Fruit fly (Drosophila melanogaster): ENCODE data around the gene Octbeta1R.

Gene Octbeta1R

dm6 chr3R:22494523-22495309 is 2.3 kb upstream of the Octbeta1R start (continued):
- TF ChIP-seq Gsc (GFP tag; IDR thresholded peaks at IDR 0.05) (no peak), sc (optimal IDR thresholded peaks at IDR 0.05) (no peak), sc (GFP tag; optimal IDR thresholded peaks at IDR 0.05) (no peak), ems (GFP tag; optimal IDR thresholded peaks at IDR 0.05) (no peak), NK7.1 (GFP tag; optimal IDR thresholded peaks at IDR 0.05) (no peak), CG7357 (GFP tag; IDR thresholded peaks at IDR 0.05) (no peak), her (GFP tag; optimal IDR thresholded peaks at IDR 0.05) (no peak), CG8765 (GFP tag; IDR thresholded peaks at IDR 0.05) (no peak), scrt (GFP tag; optimal IDR thresholded peaks at IDR 0.05) (peak; percentile 52), CG2712 (tag; optimal IDR thresholded peaks at IDR 0.05) (no peak), ro (GFP tag; IDR thresholded peaks at IDR 0.05) (no peak), CG18599 (GFP tag; optimal IDR thresholded peaks at IDR 0.05) (no peak), CG14014 (GFP tag; IDR thresholded peaks at IDR 0.05) (0 out of 2 replicates have a peak, but pooled peaks have one; percentile 5), CG2199 (GFP tag; IDR thresholded peaks at IDR 0.05) (no peak), Dfd (GFP tag; optimal IDR thresholded peaks at IDR 0.05) (no peak), ttk (GFP tag; IDR thresholded peaks at IDR 0.05) (0 out of 2 replicates have a peak, but pooled peaks have one; percentile 15), insv (GFP tag; optimal IDR thresholded peaks at IDR 0.05) (no peak), CG18011 (GFP tag; optimal IDR thresholded peaks at IDR 0.05) (no peak), stwl (tag; optimal IDR thresholded peaks at IDR 0.05) (no peak), CG17612 (GFP tag; IDR thresholded peaks at IDR 0.05) (no peak), CG1603 (tag; optimal IDR thresholded peaks at IDR 0.05) (peak; percentile 45), CG14667 (GFP tag; IDR thresholded peaks at IDR 0.05) (0 out of 2 replicates have a peak, but pooled peaks have one; percentile 44), MTF-1 (GFP tag; optimal IDR thresholded peaks at IDR 0.05; ENCODE audit: borderline replicate concordance) (no peak), HLH4C (GFP tag; IDR thresholded peaks at IDR 0.05; ENCODE audit: partially characterized antibody) (no peak), CG18262 (tag; optimal IDR thresholded peaks at IDR 0.05) (no peak), YL-1 (GFP tag; optimal IDR thresholded peaks at IDR 0.05) (no peak), Max (GFP tag; optimal IDR thresholded peaks at IDR 0.05) (peak; percentile 35), Aef1 (GFP tag; IDR thresholded peaks at IDR 0.05) (peak; percentile 27; the same call in 1 of the 3 replicates), CG17359 (tag; optimal IDR thresholded peaks at IDR 0.05) (peak; percentile 48), usp (GFP tag; optimal IDR thresholded peaks at IDR 0.05) (no peak), sna (GFP tag; IDR thresholded peaks at IDR 0.05; ENCODE audit: partially characterized antibody) (no peak), twi (tag; optimal IDR thresholded peaks at IDR 0.05) (no peak), Fer2 (tag; optimal IDR thresholded peaks at IDR 0.05) (no peak), CG14710 (tag; optimal IDR thresholded peaks at IDR 0.05) (peak; percentile 41), CG11504 (tag; optimal IDR thresholded peaks at IDR 0.05) (peak; percentile 70), pzg (GFP tag; optimal IDR thresholded peaks at IDR 0.05) (no peak), CG32767 (GFP tag; IDR thresholded peaks at IDR 0.05) (no peak), esg (GFP tag; conservative IDR thresholded peaks at IDR 0.05) (no peak), sr (GFP tag; IDR thresholded peaks at IDR 0.05) (no peak), wdn (GFP tag; IDR thresholded peaks at IDR 0.05) (0 out of 2 replicates have a peak, but pooled peaks have one; percentile 37), CG15011 (GFP tag; optimal IDR thresholded peaks at IDR 0.05) (no peak), E2f1 (GFP tag; IDR thresholded peaks at IDR 0.05) (0 out of 2 replicates have a peak, but pooled peaks have one; percentile 30), Dip3 (GFP tag; optimal IDR thresholded peaks at IDR 0.05) (no peak)
